Fruit fly (Drosophila melanogaster): ENCODE data around the gene Pbp95.

Pbp95 gene

dm6 chr3R:8030151-8030899 is 16.7 kb downstream of the Pbp95 start, which contains the start of the genes CG10903 and CG2747 (continued):
- TF ChIP-seq Vsx1 (GFP tag; optimal IDR thresholded peaks at IDR 0.05) (peak; percentile 77), CG18011 (GFP tag; optimal IDR thresholded peaks at IDR 0.05) (no peak), tx (GFP tag; optimal IDR thresholded peaks at IDR 0.05) (peak; percentile 61), CG13894 (tag; optimal IDR thresholded peaks at IDR 0.05) (no peak), CG6791 (GFP tag; IDR thresholded peaks at IDR 0.05; ENCODE audit: partially characterized antibody) (peak; percentile 68; the same call in 2 of the 3 replicates), HLHmδ (GFP tag; optimal IDR thresholded peaks at IDR 0.05) (no peak), danr (GFP tag; IDR thresholded peaks at IDR 0.05) (no peak), sens (GFP tag) (peak; percentile 67), dpn (GFP tag; optimal IDR thresholded peaks at IDR 0.05) (peak in 1 of 2 experiments; percentile 10), E2f2 (GFP tag; IDR thresholded peaks at IDR 0.05) (peak; percentile 14; the same call in 1 of the 2 replicates), CG12659 (GFP tag; optimal IDR thresholded peaks at IDR 0.05) (peak; percentile 56), pzg (GFP tag; optimal IDR thresholded peaks at IDR 0.05) (peak; percentile 67), grau (tag; optimal IDR thresholded peaks at IDR 0.05) (peak; percentile 9), nmo (GFP tag; optimal IDR thresholded peaks at IDR 0.05) (peak; percentile 24), p53 (GFP tag; optimal IDR thresholded peaks at IDR 0.05) (peak; percentile 36), CG17186 (GFP tag; optimal IDR thresholded peaks at IDR 0.05) (peak; percentile 56), CG16813 (GFP tag; IDR thresholded peaks at IDR 0.05; ENCODE audit: partially characterized antibody) (peak; percentile 64; the same call in 2 of the 3 replicates), inv (GFP tag; IDR thresholded peaks at IDR 0.05; ENCODE audit: partially characterized antibody) (peak; percentile 53; the same call in 1 of the 2 replicates), twi (tag; optimal IDR thresholded peaks at IDR 0.05) (peak; percentile 45), CG8281 (tag; optimal IDR thresholded peaks at IDR 0.05) (no peak), nau (GFP tag; optimal IDR thresholded peaks at IDR 0.05) (peak; percentile 28), CG9876 (GFP tag; optimal IDR thresholded peaks at IDR 0.05) (no peak), Ets97D (GFP tag; optimal IDR thresholded peaks at IDR 0.05) (peak; percentile 36), CG14710 (tag; optimal IDR thresholded peaks at IDR 0.05) (peak; percentile 27), dm (GFP tag; optimal IDR thresholded peaks at IDR 0.05) (peak; percentile 89), Doc3 (GFP tag; IDR thresholded peaks at IDR 0.05; ENCODE audit: partially characterized antibody) (peak; percentile 64; the same call in 2 of the 3 replicates), CHES-1-like (GFP tag; optimal IDR thresholded peaks at IDR 0.05) (peak; percentile 44), sug (tag; optimal IDR thresholded peaks at IDR 0.05) (peak; percentile 70), CG7271 (tag; optimal IDR thresholded peaks at IDR 0.05) (no peak), Eip74EF (GFP tag; optimal IDR thresholded peaks at IDR 0.05) (peak in 1 of 2 experiments; percentile 80), CG4360 (GFP tag; IDR thresholded peaks at IDR 0.05) (peak; percentile 74), bbx (GFP tag; IDR thresholded peaks at IDR 0.05; ENCODE audit: partially characterized antibody) (peak; percentile 62), Dref (GFP tag; IDR thresholded peaks at IDR 0.05) (peak; percentile 68), ssp (GFP tag; IDR thresholded peaks at IDR 0.05) (no peak), HmgD (GFP tag; optimal IDR thresholded peaks at IDR 0.05) (no peak), Pdp1 (GFP tag; optimal IDR thresholded peaks at IDR 0.05) (peak in 1 of 2 experiments; percentile 43), Dll (GFP tag; IDR thresholded peaks at IDR 0.05; ENCODE audit: partially characterized antibody) (peak; percentile 73), Poxn (GFP tag; IDR thresholded peaks at IDR 0.05) (no peak), CG1603 (tag; optimal IDR thresholded peaks at IDR 0.05) (peak; percentile 47), CG34376 (GFP tag; optimal IDR thresholded peaks at IDR 0.05) (peak; percentile 49), B-H2 (GFP tag; optimal IDR thresholded peaks at IDR 0.05) (peak; percentile 5), H15 (GFP tag; IDR thresholded peaks at IDR 0.05) (no peak), CG6654 (GFP tag; optimal IDR thresholded peaks at IDR 0.05) (peak; percentile 97), CG1233 (GFP tag; optimal IDR thresholded peaks at IDR 0.05) (peak; percentile 3), CG5180 (GFP tag; optimal IDR thresholded peaks at IDR 0.05) (no peak), Max (GFP tag; optimal IDR thresholded peaks at IDR 0.05) (peak; percentile 63), YL-1 (GFP tag; optimal IDR thresholded peaks at IDR 0.05) (peak; percentile 79)

Data from whole organism, embryonic.